Fruit fly (Drosophila melanogaster) whole organism, wandering third instar larva: ENCODE data around the gene Zasp66.

Experiments used
- Abd-B ChIP-seq: fragments of >200 bp; optimal IDR thresholded peaks from 2 replicates; lab custom pipeline; 2017; ENCODE audit warnings: missing biosample characterization, missing genetic modification characterization
- CG9705 ChIP-seq: fragments of 200-800 bp; sonication (Bioruptor generic); optimal IDR thresholded peaks from 2 replicates; lab custom pipeline; 2018; ENCODE audit warnings: missing biosample characterization, mild to moderate bottlenecking, missing genetic modification characterization
- HLH106 ChIP-seq: fragments of 200-800 bp; optimal IDR thresholded peaks from 3 replicates; lab custom pipeline; 2019; ENCODE audit warnings: missing biosample characterization, mild to moderate bottlenecking, missing genetic modification characterization, moderate library complexity
- OdsH ChIP-seq: fragments of 200-800 bp; sonication (Bioruptor generic); optimal IDR thresholded peaks from 2 replicates; lab custom pipeline; 2016; ENCODE audit warnings: missing biosample characterization, mild to moderate bottlenecking, missing genetic modification characterization
- Sp1 ChIP-seq: fragments of 200-800 bp; sonication (Bioruptor generic); optimal IDR thresholded peaks from 3 replicates; lab custom pipeline; 2019; ENCODE audit warnings: missing biosample characterization, mild to moderate bottlenecking, missing genetic modification characterization, moderate library complexity
- br ChIP-seq: fragments of 200-800 bp; sonication (Bioruptor generic); optimal IDR thresholded peaks from 2 replicates; lab custom pipeline; 2016; ENCODE audit warnings: missing biosample characterization, missing genetic modification characterization
- dmrt93B ChIP-seq: fragments of 200-800 bp; sonication (Bioruptor generic); optimal IDR thresholded peaks from 2 replicates; lab custom pipeline; 2018; ENCODE audit warnings: missing biosample characterization, mild to moderate bottlenecking, missing genetic modification characterization
- fru ChIP-seq: fragments of 200-800 bp; sonication (Bioruptor generic); optimal IDR thresholded peaks from 3 replicates; lab custom pipeline; 2016; ENCODE audit warnings: missing biosample characterization, mild to moderate bottlenecking, missing genetic modification characterization
- h ChIP-seq: fragments of 200-800 bp; sonication (Bioruptor generic); optimal IDR thresholded peaks from 3 replicates; lab custom pipeline; 2016; ENCODE audit warnings: missing biosample characterization, mild to moderate bottlenecking, missing genetic modification characterization
- usp ChIP-seq: fragments of >200 bp; optimal IDR thresholded peaks from 2 replicates; lab custom pipeline; 2017; ENCODE audit warnings: missing biosample characterization, missing genetic modification characterization

DNA sequence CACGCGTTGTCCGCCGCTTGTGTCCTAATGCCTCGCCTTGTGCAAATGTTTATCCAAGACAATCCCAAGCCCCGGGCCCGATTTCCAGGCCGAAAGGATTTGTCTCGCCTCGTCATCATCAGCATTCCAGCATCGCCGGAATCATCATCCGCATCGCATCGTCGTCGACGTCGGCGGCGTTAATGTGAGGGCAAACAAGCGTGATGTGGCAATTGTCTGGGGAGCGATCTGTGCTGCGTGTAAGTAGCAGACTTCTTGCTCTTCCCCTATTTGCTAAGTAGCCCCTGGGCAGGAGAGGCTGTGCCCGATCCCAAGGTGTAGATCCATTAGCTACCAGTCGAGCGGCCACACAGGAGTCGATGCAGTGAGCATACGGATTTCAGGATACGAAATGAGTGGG, 36.6 kb downstream of the Zasp66 start:
- TF ChIP-seq Sp1 (GFP tag; lab: Kevin White, UChicago), result no peak
- TF ChIP-seq dmrt93B (GFP tag; lab: Kevin White, UChicago), result no peak
- no peak for TF ChIP-seq HLH106 (tag; lab: Kevin White, UChicago)
- no peak for TF ChIP-seq Abd-B
- TF ChIP-seq CG9705 (GFP tag; lab: Kevin White, UChicago), result no peak
- no peak for TF ChIP-seq br (GFP tag; lab: Kevin White, UChicago)
- no peak for TF ChIP-seq fru (GFP tag; lab: Kevin White, UChicago)
- TF ChIP-seq usp (GFP tag; lab: Kevin White, UChicago), result no peak
- no peak for TF ChIP-seq OdsH (GFP tag; lab: Kevin White, UChicago)
- TF ChIP-seq h (GFP tag; lab: Kevin White, UChicago), result no peak
